Fruit fly (Drosophila melanogaster): ENCODE data around the gene Vps13B.

The Vps13B gene

DNA sequence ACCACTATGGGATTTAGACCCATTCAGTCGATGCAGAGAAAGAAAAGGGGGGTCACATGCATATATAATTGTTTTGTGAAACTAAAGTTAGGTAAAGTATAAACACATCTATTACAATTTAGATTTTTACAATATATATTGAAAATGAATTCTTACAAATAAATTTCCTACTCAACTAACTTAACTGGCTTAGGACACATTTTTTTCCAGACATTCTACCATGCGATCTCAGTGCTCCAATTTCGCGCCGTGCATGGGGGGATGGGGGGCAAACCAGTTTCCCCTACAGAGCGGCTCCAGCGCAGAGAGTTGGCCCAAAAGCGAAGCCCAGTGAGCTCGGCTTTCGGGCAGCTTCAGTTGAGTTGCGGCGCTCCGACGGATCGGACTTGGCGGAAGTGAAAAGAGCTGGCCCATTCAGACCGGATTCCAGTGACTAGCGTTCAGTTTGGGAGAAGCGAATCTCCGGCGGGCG is 47.3 kb downstream of the Vps13B start, which contains the start of gene CG7896 (continued):
- TF ChIP-seq MTF-1 (GFP tag; optimal IDR thresholded peaks at IDR 0.05; ENCODE audit: borderline replicate concordance): no peak
- TF ChIP-seq Tbp (GFP tag; optimal IDR thresholded peaks at IDR 0.05): no peak
- no peak for TF ChIP-seq BEAF-32 (GFP tag; optimal IDR thresholded peaks at IDR 0.05)
- no peak for TF ChIP-seq CG8359 (GFP tag; optimal IDR thresholded peaks at IDR 0.05; ENCODE audit: borderline replicate concordance)
- TF ChIP-seq en (GFP tag; optimal IDR thresholded peaks at IDR 0.05): no peak
- TF ChIP-seq fru (optimal IDR thresholded peaks at IDR 0.05): no peak
- TF ChIP-seq Hr78 (GFP tag; optimal IDR thresholded peaks at IDR 0.05): peak in 1 of 2 experiments; percentile 62
- TF ChIP-seq Awh (GFP tag; IDR thresholded peaks at IDR 0.05): peak; percentile 66
- TF ChIP-seq CG13775 (GFP tag; optimal IDR thresholded peaks at IDR 0.05): peak; percentile 58
- TF ChIP-seq kay (GFP tag; optimal IDR thresholded peaks at IDR 0.05): no peak
- no peak for TF ChIP-seq D19B (GFP tag; optimal IDR thresholded peaks at IDR 0.05)
- TF ChIP-seq CG18599 (GFP tag; optimal IDR thresholded peaks at IDR 0.05): peak; percentile 71
- TF ChIP-seq Sry-β (GFP tag; optimal IDR thresholded peaks at IDR 0.05): no peak
- no peak for TF ChIP-seq Bdp1 (GFP tag; optimal IDR thresholded peaks at IDR 0.05)
- peak; percentile 2 for TF ChIP-seq Antp (GFP tag; optimal IDR thresholded peaks at IDR 0.05)
- TF ChIP-seq Deaf1 (tag; optimal IDR thresholded peaks at IDR 0.05): peak; percentile 71
- TF ChIP-seq CG7556 (GFP tag; optimal IDR thresholded peaks at IDR 0.05): peak; percentile 73
- peak; percentile 82 for TF ChIP-seq Aef1 (GFP tag; IDR thresholded peaks at IDR 0.05)
- no peak for TF ChIP-seq bigmax (GFP tag; optimal IDR thresholded peaks at IDR 0.05)
- peak; percentile 72 for TF ChIP-seq sens (GFP tag)
- TF ChIP-seq CG9609 (GFP tag; optimal IDR thresholded peaks at IDR 0.05): no peak
- TF ChIP-seq Gug (GFP tag; IDR thresholded peaks at IDR 0.05): peak; percentile 71
- no peak for TF ChIP-seq CG6683 (GFP tag; optimal IDR thresholded peaks at IDR 0.05)
- no peak for TF ChIP-seq CG8089 (GFP tag; optimal IDR thresholded peaks at IDR 0.05)
- peak; percentile 55 for TF ChIP-seq H15 (GFP tag; IDR thresholded peaks at IDR 0.05)
- no peak for TF ChIP-seq CG17912 (GFP tag; optimal IDR thresholded peaks at IDR 0.05)
- TF ChIP-seq CG7963 (GFP tag; IDR thresholded peaks at IDR 0.05; ENCODE audit: partially characterized antibody): no peak
- TF ChIP-seq CG2889 (GFP tag; IDR thresholded peaks at IDR 0.05): peak; percentile 33; the same call in 1 of the 3 replicates
- peak; percentile 80 for TF ChIP-seq Atf6 (GFP tag; IDR thresholded peaks at IDR 0.05)
- TF ChIP-seq CG8478 (optimal IDR thresholded peaks at IDR 0.05): no peak
- no peak for TF ChIP-seq CG1024 (GFP tag; IDR thresholded peaks at IDR 0.05)
- TF ChIP-seq CG3838 (GFP tag; optimal IDR thresholded peaks at IDR 0.05): no peak
- no peak for TF ChIP-seq pzg (GFP tag; optimal IDR thresholded peaks at IDR 0.05)
- TF ChIP-seq CG4404 (GFP tag; IDR thresholded peaks at IDR 0.05): peak; percentile 64
- TF ChIP-seq lilli (GFP tag; optimal IDR thresholded peaks at IDR 0.05): peak; percentile 47
- peak; percentile 86 for TF ChIP-seq CG17361 (GFP tag; IDR thresholded peaks at IDR 0.05)
- peak; percentile 77; the same call in 2 of the 3 replicates for TF ChIP-seq so (GFP tag; IDR thresholded peaks at IDR 0.05)
- TF ChIP-seq cg (GFP tag; optimal IDR thresholded peaks at IDR 0.05): no peak
- TF ChIP-seq CG3726 (GFP tag; IDR thresholded peaks at IDR 0.05): peak; percentile 74; the same call in 2 of the 3 replicates
- no peak for TF ChIP-seq Mad (GFP tag; optimal IDR thresholded peaks at IDR 0.05)
- TF ChIP-seq Dp (GFP tag; optimal IDR thresholded peaks at IDR 0.05): no peak
- TF ChIP-seq CG12104 (GFP tag; optimal IDR thresholded peaks at IDR 0.05): peak; percentile 22
- TF ChIP-seq bcd (GFP tag; optimal IDR thresholded peaks at IDR 0.05): peak; percentile 74
- peak; percentile 77 for TF ChIP-seq lab (GFP tag; optimal IDR thresholded peaks at IDR 0.05)
- peak; percentile 62 for TF ChIP-seq Gsc (GFP tag; IDR thresholded peaks at IDR 0.05)
- peak; percentile 75 for TF ChIP-seq zf30C (GFP tag; optimal IDR thresholded peaks at IDR 0.05)
- peak; percentile 34; the same call in 1 of the 2 replicates for TF ChIP-seq gt (GFP tag; IDR thresholded peaks at IDR 0.05)
- peak; percentile 16; the same call in 1 of the 2 replicates for TF ChIP-seq Ravus (GFP tag; IDR thresholded peaks at IDR 0.05)
- TF ChIP-seq cas (GFP tag; IDR thresholded peaks at IDR 0.05): 0 out of 2 replicates have a peak, but pooled peaks have one; percentile 14
- TF ChIP-seq ems (GFP tag; optimal IDR thresholded peaks at IDR 0.05): peak; percentile 56
- TF ChIP-seq CG33213 (GFP tag; optimal IDR thresholded peaks at IDR 0.05): no peak
- TF ChIP-seq ken (GFP tag; IDR thresholded peaks at IDR 0.05): peak; percentile 82

Measured in whole organism, embryonic.